Fruit fly (Drosophila melanogaster) whole organism, pupa: ENCODE results near the gene inaF-C.

Source experiments
- CG13204 ChIP-seq: fragments of 200-800 bp; sonication (Bioruptor generic); optimal IDR thresholded peaks from 2 replicates; lab custom pipeline; 2018; ENCODE audit warnings: missing biosample characterization, mild to moderate bottlenecking, missing genetic modification characterization, moderate library complexity
- CG17806 ChIP-seq: fragments of 200-800 bp; sonication (Bioruptor generic); optimal IDR thresholded peaks from 2 replicates; lab custom pipeline; 2018; ENCODE audit warnings: missing biosample characterization, mild to moderate bottlenecking, missing genetic modification characterization, moderate library complexity
- CG32121 ChIP-seq: fragments of 200-800 bp; sonication (Bioruptor generic); IDR thresholded peaks from 2 replicates; pipeline ENCODE4 v1.3.6; 2022; ENCODE audit warnings: missing biosample characterization, missing genetic modification characterization
- EcR ChIP-seq: fragments of 200-800 bp; sonication (Bioruptor generic); optimal IDR thresholded peaks from 3 replicates; lab custom pipeline; 2019; ENCODE audit warnings: missing biosample characterization, missing genetic modification characterization, mild to moderate bottlenecking, moderate library complexity, missing genetic modification reagents
- Ets98B ChIP-seq: fragments of 200-800 bp; sonication (Bioruptor generic); IDR thresholded peaks from 2 replicates; pipeline ENCODE4 v1.3.6; 2022; ENCODE audit warnings: missing biosample characterization, missing genetic modification characterization
- Pif1B ChIP-seq: fragments of 200-800 bp; sonication (Bioruptor generic); optimal IDR thresholded peaks from 3 replicates; lab custom pipeline; 2016; ENCODE audit warnings: missing biosample characterization, missing genetic modification characterization

- no peak for TF ChIP-seq Pif1B (GFP tag; lab: Kevin White, UChicago)
- TF ChIP-seq CG17806 (tag; lab: Kevin White, UChicago): no peak
- TF ChIP-seq CG32121 (GFP tag; lab: Robert Waterston, UW): no peak
- no peak for TF ChIP-seq EcR (GFP tag; lab: Kevin White, UChicago)
- no peak for TF ChIP-seq CG13204 (GFP tag; lab: Kevin White, UChicago)
- no peak for TF ChIP-seq Ets98B
Observed at dm6 chrX:11733795-11734194, 2.2 kb upstream of the inaF-C start, which contains the start of gene inaF-A.
